Worm (Caenorhabditis elegans) whole organism, late embryonic: ENCODE data around the gene F53F8.6.

Experiments used
- C08G9.2 ChIP-seq: sonication (generic microtip); optimal IDR thresholded peaks from 2 replicates; lab custom pipeline; 2016; ENCODE audit warnings: mild to moderate bottlenecking, missing genetic modification characterization, moderate library complexity, missing compliant biosample characterization
- K02D7.2 ChIP-seq: sonication (generic microtip); optimal IDR thresholded peaks from 2 replicates; lab custom pipeline; 2017; ENCODE audit warnings: mild to moderate bottlenecking, missing genetic modification characterization, missing compliant biosample characterization
- T23F11.4 ChIP-seq: fragments of 200-800 bp; sonication (Bioruptor generic); optimal IDR thresholded peaks from 2 replicates; lab custom pipeline; 2018; ENCODE audit warnings: mild to moderate bottlenecking, missing genetic modification characterization, missing compliant biosample characterization
- Y22D7AL.16 ChIP-seq: sonication (generic microtip); optimal IDR thresholded peaks from 2 replicates; lab custom pipeline; 2016; ENCODE audit warnings: missing genetic modification characterization, missing compliant biosample characterization
- ahr-1 ChIP-seq: sonication (generic microtip); optimal IDR thresholded peaks from 2 replicates; lab custom pipeline; 2016; ENCODE audit warnings: missing genetic modification characterization, missing compliant biosample characterization
- ceh-19 ChIP-seq: fragments of 200-800 bp; sonication (Bioruptor generic); optimal IDR thresholded peaks from 2 replicates; lab custom pipeline; 2018; ENCODE audit warnings: mild to moderate bottlenecking, missing genetic modification characterization, missing compliant biosample characterization
- ceh-2 ChIP-seq: sonication (generic microtip); optimal IDR thresholded peaks from 2 replicates; lab custom pipeline; 2016; ENCODE audit warnings: missing genotype, missing genetic modification characterization, missing compliant biosample characterization
- ceh-31 ChIP-seq: sonication (generic microtip); optimal IDR thresholded peaks from 2 replicates; lab custom pipeline; 2016; ENCODE audit warnings: missing genetic modification characterization, missing compliant biosample characterization
- ceh-45 ChIP-seq: fragments of 200-800 bp; sonication (Bioruptor generic); IDR thresholded peaks from 2 replicates; pipeline ENCODE4 v1.3.6; 2022; ENCODE audit warnings: missing genetic modification reagents, missing genetic modification characterization, missing compliant biosample characterization
- ceh-6 ChIP-seq: fragments of 200-800 bp; sonication (Bioruptor generic); optimal IDR thresholded peaks from 2 replicates; lab custom pipeline; 2018; ENCODE audit warnings: mild to moderate bottlenecking, missing genetic modification characterization, missing compliant biosample characterization
- dmd-4 ChIP-seq: sonication (generic microtip); optimal IDR thresholded peaks from 2 replicates; lab custom pipeline; 2016; ENCODE audit warnings: borderline replicate concordance, missing genetic modification characterization, missing compliant biosample characterization
- dve-1 ChIP-seq: sonication (generic microtip); optimal IDR thresholded peaks from 2 replicates; lab custom pipeline; 2017; ENCODE audit warnings: antibody characterized with exemption, mild to moderate bottlenecking, missing genetic modification characterization, missing compliant biosample characterization
- elt-2 ChIP-seq: sonication (generic microtip); optimal IDR thresholded peaks from 2 replicates; lab custom pipeline; 2016; ENCODE audit warnings: missing genetic modification reagents, missing genetic modification characterization, missing compliant biosample characterization
- elt-4 ChIP-seq: sonication (generic microtip); optimal IDR thresholded peaks from 2 replicates; lab custom pipeline; 2016; ENCODE audit warnings: missing genetic modification characterization, missing compliant biosample characterization
- fkh-10 ChIP-seq: fragments of 150-350 bp; optimal IDR thresholded peaks from 2 replicates; lab custom pipeline; 2014; ENCODE audit warnings: missing biosample characterization, missing genetic modification reagents, missing genetic modification characterization
- fkh-6 ChIP-seq: sonication (generic microtip); optimal IDR thresholded peaks from 2 replicates; lab custom pipeline; 2016; ENCODE audit warnings: missing genetic modification characterization, missing compliant biosample characterization
- gmeb-2 ChIP-seq: sonication (generic microtip); optimal IDR thresholded peaks from 2 replicates; lab custom pipeline; 2016; ENCODE audit warnings: missing genetic modification characterization, inconsistent platforms, missing compliant biosample characterization
- hlh-8 ChIP-seq: sonication (generic microtip); optimal IDR thresholded peaks from 2 replicates; lab custom pipeline; 2016; ENCODE audit warnings: missing genotype, missing genetic modification characterization, missing compliant biosample characterization
- mec-3 ChIP-seq: sonication (generic microtip); optimal IDR thresholded peaks from 2 replicates; lab custom pipeline; 2016; ENCODE audit warnings: borderline replicate concordance, missing genetic modification characterization, missing compliant biosample characterization
- nfya-1 ChIP-seq: sonication (generic microtip); optimal IDR thresholded peaks from 2 replicates; lab custom pipeline; 2017; ENCODE audit warnings: missing genetic modification characterization, mild to moderate bottlenecking, missing compliant biosample characterization, antibody characterized with exemption, moderate library complexity
- nhr-11 ChIP-seq: fragments of 150-350 bp; optimal IDR thresholded peaks from 2 replicates; lab custom pipeline; 2014; ENCODE audit warnings: missing biosample characterization, missing genetic modification characterization
- odd-2 ChIP-seq: sonication (generic microtip); optimal IDR thresholded peaks from 2 replicates; lab custom pipeline; 2017; ENCODE audit warnings: antibody characterized with exemption, mild to moderate bottlenecking, missing genetic modification characterization, missing compliant biosample characterization
- pag-3 ChIP-seq: sonication (generic microtip); optimal IDR thresholded peaks from 2 replicates; lab custom pipeline; 2016; ENCODE audit warnings: missing compliant biosample characterization, missing genetic modification characterization, borderline replicate concordance
- pat-9 ChIP-seq: fragments of 200-800 bp; sonication (Bioruptor generic); optimal IDR thresholded peaks from 2 replicates; lab custom pipeline; 2018; ENCODE audit warnings: mild to moderate bottlenecking, missing genetic modification characterization, moderate library complexity, missing compliant biosample characterization
- pha-2 ChIP-seq: sonication (generic microtip); optimal IDR thresholded peaks from 2 replicates; lab custom pipeline; 2017; ENCODE audit warnings: mild to moderate bottlenecking, missing genetic modification characterization, missing compliant biosample characterization
- ref-2 ChIP-seq: sonication (generic microtip); optimal IDR thresholded peaks from 2 replicates; lab custom pipeline; 2016; ENCODE audit warnings: missing genetic modification characterization, missing compliant biosample characterization
- rnt-1 ChIP-seq: sonication (generic microtip); optimal IDR thresholded peaks from 2 replicates; lab custom pipeline; 2016; ENCODE audit warnings: missing genetic modification characterization, missing compliant biosample characterization
- sox-4 ChIP-seq: sonication (generic microtip); optimal IDR thresholded peaks from 2 replicates; lab custom pipeline; 2017; ENCODE audit warnings: mild to moderate bottlenecking, missing genetic modification characterization, inconsistent platforms, missing compliant biosample characterization
- tbx-2 ChIP-seq: sonication (generic microtip); optimal IDR thresholded peaks from 2 replicates; lab custom pipeline; 2016; ENCODE audit warnings: missing genetic modification characterization, missing compliant biosample characterization
- ttx-3 ChIP-seq: sonication (generic microtip); optimal IDR thresholded peaks from 2 replicates; lab custom pipeline; 2016; ENCODE audit warnings: missing genetic modification reagents, missing genetic modification characterization, missing compliant biosample characterization
- unc-3 ChIP-seq, 2 experiments: fragments of 200-800 bp in 1 of 2; sonication (Bioruptor generic) in 1 of 2; sonication (generic microtip) in 1 of 2; conservative IDR thresholded peaks in 1 of 2; optimal IDR thresholded peaks in 1 of 2; 2 replicates each; pipeline versions ENCODE4 v1.3.6 to Lab custom; 2016 to 2022; ENCODE audit warnings: missing compliant biosample characterization in 2 of 2, missing genetic modification characterization in 2 of 2, missing genetic modification reagents in 1 of 2
- unc-55 ChIP-seq: sonication (generic microtip); optimal IDR thresholded peaks from 2 replicates; lab custom pipeline; 2017; ENCODE audit warnings: missing biosample characterization, missing genetic modification reagents, missing genetic modification characterization
- zip-5 ChIP-seq: sonication (generic microtip); optimal IDR thresholded peaks from 2 replicates; lab custom pipeline; 2016; ENCODE audit warnings: missing genetic modification characterization, missing compliant biosample characterization

Gene F53F8.6

ce11 chrV:20681824-20682223 lies 22.2 kb upstream of the F53F8.6 start:
- TF ChIP-seq hlh-8 (tag; lab: Kevin White, UChicago) (no peak), ref-2 (tag; lab: Kevin White, UChicago) (peak; percentile 8)

DNA sequence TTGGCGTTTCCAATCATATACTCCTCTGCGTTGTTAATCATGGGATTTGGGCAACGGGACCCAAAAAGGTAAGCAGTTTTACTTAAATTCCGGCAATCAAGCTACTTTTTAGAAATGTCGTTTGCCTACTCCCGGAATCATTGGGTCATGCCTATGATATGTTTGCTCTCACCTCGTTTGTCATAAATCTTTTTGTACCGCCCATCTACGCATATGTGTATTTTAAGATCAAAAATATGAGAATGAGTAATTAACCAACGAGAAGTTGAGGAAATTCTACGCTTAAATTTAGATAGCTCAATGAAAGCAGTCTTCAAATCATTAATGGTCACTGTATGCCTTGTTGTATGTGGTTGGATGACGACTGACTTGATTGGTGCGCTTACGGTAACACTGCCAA lies 21.7 kb upstream of the F53F8.6 start:
- TF ChIP-seq ceh-45 (GFP tag; lab: Robert Waterston, UW) (no peak), pat-9 (tag; lab: Kevin White, UChicago) (no peak), mec-3 (no peak), ahr-1 (no peak), rnt-1 (tag; lab: Kevin White, UChicago) (no peak), zip-5 (no peak), fkh-6 (no peak), ceh-31 (tag; lab: Kevin White, UChicago) (no peak), sox-4 (tag; lab: Kevin White, UChicago) (no peak), unc-3 (GFP tag; conservative IDR thresholded peaks at IDR 0.05; lab: Robert Waterston, UW) (no peak), unc-3 (tag; optimal IDR thresholded peaks at IDR 0.05; lab: Kevin White, UChicago) (no peak), elt-2 (tag; lab: Kevin White, UChicago) (no peak), fkh-10 (GFP tag; lab: Kevin White, UChicago) (no peak), pag-3 (tag; lab: Kevin White, UChicago) (no peak), dve-1 (tag; lab: Kevin White, UChicago) (no peak), odd-2 (tag; lab: Kevin White, UChicago) (no peak), pha-2 (tag; lab: Kevin White, UChicago) (no peak), dmd-4 (no peak), gmeb-2 (no peak), unc-55 (GFP tag; lab: Kevin White, UChicago) (no peak), tbx-2 (tag; lab: Kevin White, UChicago) (no peak)

ce11 chrV:20685383-20685782 lies 18.6 kb upstream of the F53F8.6 start, which contains the start of gene klf-2:
TSS of gene klf-2 (plus strand) at chrV:20685683.
- TF ChIP-seq ceh-2 (no peak), T23F11.4 (GFP tag; lab: Kevin White, UChicago) (no peak), ttx-3 (no peak), fkh-6 (no peak), pat-9 (tag; lab: Kevin White, UChicago) (no peak), nfya-1 (tag; lab: Kevin White, UChicago) (no peak), hlh-8 (tag; lab: Kevin White, UChicago) (no peak), C08G9.2 (tag; lab: Kevin White, UChicago) (no peak), unc-3 (GFP tag; conservative IDR thresholded peaks at IDR 0.05; lab: Robert Waterston, UW) (no peak), unc-3 (tag; optimal IDR thresholded peaks at IDR 0.05; lab: Kevin White, UChicago) (no peak), K02D7.2 (no peak)

- no peak for TF ChIP-seq unc-3 (GFP tag; conservative IDR thresholded peaks at IDR 0.05; lab: Robert Waterston, UW)
- TF ChIP-seq unc-3 (tag; optimal IDR thresholded peaks at IDR 0.05; lab: Kevin White, UChicago) = no peak
- TF ChIP-seq ahr-1 = no peak
- no peak for TF ChIP-seq pha-2 (tag; lab: Kevin White, UChicago)
- TF ChIP-seq ceh-19 (GFP tag; lab: Kevin White, UChicago) = no peak
- TF ChIP-seq rnt-1 (tag; lab: Kevin White, UChicago) = no peak
- no peak for TF ChIP-seq ceh-6 (GFP tag; lab: Kevin White, UChicago)
- no peak for TF ChIP-seq hlh-8 (tag; lab: Kevin White, UChicago)
- no peak for TF ChIP-seq unc-55 (GFP tag; lab: Kevin White, UChicago)
- no peak for TF ChIP-seq tbx-2 (tag; lab: Kevin White, UChicago)
- no peak for TF ChIP-seq Y22D7AL.16 (tag; lab: Kevin White, UChicago)
- no peak for TF ChIP-seq nhr-11 (tag; lab: Kevin White, UChicago)
- TF ChIP-seq elt-4 (tag; lab: Kevin White, UChicago) = no peak
These were observed 14.5 kb upstream of the F53F8.6 start, which contains the start of gene F53F8.3 for ce11 chrV:20689481-20690039. TSS of gene F53F8.3 (minus strand) at chrV:20689531.
